Worm (Caenorhabditis elegans): ENCODE data around the gene acbp-6.

ce11 chrII:11973632-11974031, at the start of gene acbp-6:
- TF ChIP-seq flh-1 (GFP tag; optimal IDR thresholded peaks at IDR 0.05) (no peak), unc-62 (GFP tag; optimal IDR thresholded peaks at IDR 0.05) (no peak), snpc-4 (tag; optimal IDR thresholded peaks at IDR 0.05) (no peak)
